Worm (Caenorhabditis elegans) whole organism, midembryonic: Measurements from ENCODE around the gene Y43F8B.23.

Experiments
- T22C8.4 ChIP-seq: fragments of 200-800 bp; sonication (Bioruptor generic); IDR thresholded peaks from 2 replicates; pipeline ENCODE4 v1.3.6; 2022; ENCODE audit warnings: missing genetic modification characterization, missing compliant biosample characterization
- cog-1 ChIP-seq: sonication (generic microtip); optimal IDR thresholded peaks from 2 replicates; lab custom pipeline; 2016; ENCODE audit warnings: missing genetic modification characterization, missing compliant biosample characterization
- flt-1 ChIP-seq: fragments of 200-800 bp; sonication (Bioruptor generic); IDR thresholded peaks from 2 replicates; pipeline ENCODE4 v1.3.6; 2022; ENCODE audit warnings: missing genetic modification characterization, missing compliant biosample characterization
- klf-2 ChIP-seq: fragments of 200-800 bp; sonication (Bioruptor generic); conservative IDR thresholded peaks from 2 replicates; pipeline ENCODE4 v1.3.6; 2022; ENCODE audit warnings: missing genetic modification reagents, missing genetic modification characterization, missing compliant biosample characterization
- med-1 ChIP-seq: sonication (generic microtip); optimal IDR thresholded peaks from 2 replicates; lab custom pipeline; 2017; ENCODE audit warnings: missing genetic modification characterization, mild to moderate bottlenecking, missing compliant biosample characterization, antibody characterized with exemption, missing genetic modification reagents; ENCODE audit not compliant: insufficient read depth
- ref-1 ChIP-seq: fragments of 200-800 bp; sonication (Bioruptor generic); conservative IDR thresholded peaks from 2 replicates; pipeline ENCODE4 v1.3.6; 2022; ENCODE audit warnings: missing genetic modification reagents, missing genetic modification characterization, missing compliant biosample characterization
- tab-1 ChIP-seq: fragments of 200-800 bp; sonication (Bioruptor generic); IDR thresholded peaks from 2 replicates; pipeline ENCODE4 v1.3.6; 2022; ENCODE audit warnings: missing genetic modification characterization, missing compliant biosample characterization
- ztf-23 ChIP-seq: fragments of 200-800 bp; sonication (Bioruptor generic); IDR thresholded peaks from 2 replicates; pipeline ENCODE4 v1.3.6; 2022; ENCODE audit warnings: missing genetic modification reagents, missing genetic modification characterization, missing compliant biosample characterization
- ztf-29 ChIP-seq: fragments of 200-800 bp; sonication (Bioruptor generic); IDR thresholded peaks from 2 replicates; pipeline ENCODE4 v1.3.6; 2022; ENCODE audit warnings: missing genetic modification reagents, missing genetic modification characterization, missing compliant biosample characterization

The Y43F8B.23 gene

DNA sequence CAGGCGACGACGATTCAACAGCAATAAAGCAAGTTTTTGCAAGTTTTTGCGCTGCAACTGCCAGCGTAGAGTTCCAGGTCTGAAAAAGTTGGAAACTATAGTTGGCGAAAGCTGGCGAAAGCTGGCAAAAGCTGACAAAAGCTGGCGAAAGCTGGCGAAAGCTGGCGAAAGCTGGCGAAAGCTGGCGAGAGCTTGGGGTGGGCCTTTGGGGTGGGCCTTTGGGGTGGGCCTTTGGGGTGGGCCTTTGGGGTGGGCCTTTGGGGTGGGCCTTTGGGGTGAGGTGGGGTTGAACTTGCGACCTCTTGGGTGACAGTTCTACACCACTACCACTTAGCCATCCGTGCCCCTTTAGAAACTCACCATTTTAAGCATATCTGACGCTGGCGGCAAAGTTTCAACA is 27.7 kb upstream of the Y43F8B.23 start:
- TF ChIP-seq cog-1 (tag; lab: Kevin White, UChicago) (no peak), ztf-23 (GFP tag; lab: Robert Waterston, UW) (no peak), tab-1 (GFP tag; lab: Robert Waterston, UW) (no peak), flt-1 (GFP tag; lab: Robert Waterston, UW) (no peak), ref-1 (no peak), med-1 (no peak), ztf-29 (no peak), T22C8.4 (GFP tag; lab: Robert Waterston, UW) (no peak), klf-2 (GFP tag; lab: Robert Waterston, UW) (no peak)

DNA sequence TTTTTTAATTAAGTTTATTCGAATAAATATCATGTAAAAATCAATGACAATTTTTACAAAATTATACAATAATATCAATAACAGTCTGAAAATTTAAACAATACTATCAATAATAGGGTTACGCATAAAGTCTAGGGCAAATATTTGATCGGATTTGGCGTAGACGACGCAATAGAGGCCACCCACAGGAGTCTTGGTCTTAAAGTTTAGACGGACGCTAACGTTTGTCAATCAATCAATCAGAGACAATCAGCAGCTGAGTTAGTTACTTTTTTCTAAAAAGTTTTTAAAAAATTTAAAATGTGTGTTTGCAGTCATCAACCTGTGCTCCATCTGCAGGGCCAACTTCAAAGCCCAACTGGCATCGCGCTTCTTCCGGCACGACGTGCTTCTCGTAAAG is 23.9 kb upstream of the Y43F8B.23 start, which contains the start of gene Y43F8B.29:
Y43F8B.29 (plus strand) TSS at position 301 of the 400 bp plus-strand sequence.
- TF ChIP-seq T22C8.4 (GFP tag; lab: Robert Waterston, UW) = no peak
- TF ChIP-seq ref-1 = no peak
- no peak for TF ChIP-seq med-1
- no peak for TF ChIP-seq cog-1 (tag; lab: Kevin White, UChicago)
- TF ChIP-seq flt-1 (GFP tag; lab: Robert Waterston, UW) = no peak
- TF ChIP-seq klf-2 (GFP tag; lab: Robert Waterston, UW) = no peak
- no peak for TF ChIP-seq ztf-23 (GFP tag; lab: Robert Waterston, UW)
- no peak for TF ChIP-seq ztf-29
- TF ChIP-seq tab-1 (GFP tag; lab: Robert Waterston, UW) = no peak

DNA sequence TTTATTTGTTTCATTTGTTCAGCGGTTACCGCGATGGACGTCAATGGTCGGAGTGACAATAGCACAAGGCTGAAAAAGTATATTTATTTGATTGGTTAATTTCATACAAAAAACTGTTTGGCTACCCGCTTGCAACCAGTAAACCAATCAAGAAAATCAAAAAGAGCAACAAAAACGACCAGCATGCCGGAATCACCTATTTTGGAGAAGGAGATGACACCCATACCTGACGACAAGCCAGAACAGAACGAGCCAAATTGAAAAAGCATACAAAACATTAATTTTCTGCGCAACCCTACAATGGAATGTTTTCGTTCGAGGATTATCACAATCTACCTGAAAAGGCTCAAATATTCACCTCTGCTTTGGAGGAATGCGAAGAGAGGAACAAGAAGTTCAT is 23.0 kb upstream of the Y43F8B.23 start, which contains the start of gene Y43F8B.7:
Y43F8B.7 (plus strand) TSS at position 301 of the 400 bp plus-strand sequence.
- TF ChIP-seq ztf-29 (no peak), T22C8.4 (GFP tag; lab: Robert Waterston, UW) (no peak), cog-1 (tag; lab: Kevin White, UChicago) (no peak), klf-2 (GFP tag; lab: Robert Waterston, UW) (no peak), ref-1 (no peak), tab-1 (GFP tag; lab: Robert Waterston, UW) (no peak), flt-1 (GFP tag; lab: Robert Waterston, UW) (no peak), med-1 (no peak), ztf-23 (GFP tag; lab: Robert Waterston, UW) (no peak)

DNA sequence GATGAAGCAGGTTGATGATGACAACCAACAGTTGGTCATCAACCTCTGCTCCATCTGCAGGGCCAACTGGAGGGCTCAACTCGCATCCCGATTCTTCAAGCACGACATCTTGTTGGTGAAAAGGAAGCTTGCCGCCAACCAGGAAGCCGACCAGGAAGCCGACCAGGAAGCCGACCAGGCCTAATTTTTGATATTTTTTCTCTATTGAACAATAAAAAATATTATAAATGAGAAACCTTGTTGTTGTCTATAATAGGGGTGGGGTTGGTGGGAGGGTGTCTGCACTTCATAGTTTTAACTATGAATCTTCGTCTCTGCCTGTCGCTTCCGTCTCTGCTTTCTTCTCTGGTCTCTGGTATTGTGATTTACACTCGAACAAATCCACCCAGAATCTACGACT is 18.2 kb upstream of the Y43F8B.23 start, which contains the start of gene Y43F8B.18:
Y43F8B.18 (plus strand) TSS at position 301 of the 400 bp plus-strand sequence.
- no peak for TF ChIP-seq T22C8.4 (GFP tag; lab: Robert Waterston, UW)
- no peak for TF ChIP-seq ztf-29
- no peak for TF ChIP-seq ref-1
- no peak for TF ChIP-seq flt-1 (GFP tag; lab: Robert Waterston, UW)
- no peak for TF ChIP-seq cog-1 (tag; lab: Kevin White, UChicago)
- no peak for TF ChIP-seq ztf-23 (GFP tag; lab: Robert Waterston, UW)
- TF ChIP-seq med-1 = no peak

DNA sequence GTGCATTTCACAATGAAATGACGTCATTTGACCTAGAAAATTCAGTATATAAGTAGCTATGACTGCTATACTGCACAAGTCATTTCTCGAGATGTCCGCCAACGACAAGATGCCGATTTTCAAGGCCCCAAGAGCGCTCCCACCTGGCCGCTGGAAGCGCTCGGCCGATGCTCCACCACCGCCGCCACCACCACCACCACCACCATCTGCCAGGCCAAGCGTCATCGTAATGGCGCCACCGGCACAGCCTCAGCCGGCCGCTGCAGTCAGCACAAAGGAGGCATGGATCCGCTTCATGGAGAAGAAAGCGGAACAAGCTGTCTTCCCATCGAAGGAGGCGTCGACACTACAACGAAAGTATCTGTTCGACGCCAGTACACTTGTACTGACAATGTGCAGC is 17.8 kb upstream of the Y43F8B.23 start, which contains the start of gene Y43F8B.28:
Y43F8B.28 (plus strand) TSS at position 59 of the 400 bp plus-strand sequence.
- TF ChIP-seq med-1 (no peak), ref-1 (no peak), tab-1 (GFP tag; lab: Robert Waterston, UW) (no peak), cog-1 (tag; lab: Kevin White, UChicago) (no peak), flt-1 (GFP tag; lab: Robert Waterston, UW) (no peak), ztf-29 (no peak), T22C8.4 (GFP tag; lab: Robert Waterston, UW) (no peak), ztf-23 (GFP tag; lab: Robert Waterston, UW) (no peak), klf-2 (GFP tag; lab: Robert Waterston, UW) (no peak)

DNA sequence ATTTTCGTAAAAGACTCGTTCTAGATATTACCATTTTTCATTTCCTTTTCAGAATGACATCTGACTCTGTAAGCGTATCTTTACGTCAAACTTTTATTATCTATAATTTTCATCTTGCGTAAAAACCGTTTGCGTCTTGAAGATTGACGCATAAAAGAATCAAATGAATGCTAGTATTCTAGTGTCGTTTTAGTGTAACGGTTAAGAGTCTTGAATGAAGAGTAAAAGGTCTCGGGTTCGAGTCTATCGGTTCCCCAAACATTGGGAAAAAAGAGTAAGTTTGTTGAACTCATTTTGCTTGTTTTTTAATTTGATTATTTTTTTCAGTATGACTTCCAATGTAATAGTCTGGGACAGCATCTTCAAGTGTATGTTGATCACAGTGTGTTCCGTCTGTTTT is 17.1 kb upstream of the Y43F8B.23 start, which contains the start of gene Y43F8B.17:
Y43F8B.17 (plus strand) TSS at position 215 of the 400 bp plus-strand sequence.
- no peak for TF ChIP-seq ref-1
- TF ChIP-seq klf-2 (GFP tag; lab: Robert Waterston, UW) = no peak
- no peak for TF ChIP-seq ztf-29
- TF ChIP-seq flt-1 (GFP tag; lab: Robert Waterston, UW) = no peak
- TF ChIP-seq T22C8.4 (GFP tag; lab: Robert Waterston, UW) = no peak
- no peak for TF ChIP-seq med-1
- TF ChIP-seq tab-1 (GFP tag; lab: Robert Waterston, UW) = no peak
- no peak for TF ChIP-seq cog-1 (tag; lab: Kevin White, UChicago)
- TF ChIP-seq ztf-23 (GFP tag; lab: Robert Waterston, UW) = no peak

DNA sequence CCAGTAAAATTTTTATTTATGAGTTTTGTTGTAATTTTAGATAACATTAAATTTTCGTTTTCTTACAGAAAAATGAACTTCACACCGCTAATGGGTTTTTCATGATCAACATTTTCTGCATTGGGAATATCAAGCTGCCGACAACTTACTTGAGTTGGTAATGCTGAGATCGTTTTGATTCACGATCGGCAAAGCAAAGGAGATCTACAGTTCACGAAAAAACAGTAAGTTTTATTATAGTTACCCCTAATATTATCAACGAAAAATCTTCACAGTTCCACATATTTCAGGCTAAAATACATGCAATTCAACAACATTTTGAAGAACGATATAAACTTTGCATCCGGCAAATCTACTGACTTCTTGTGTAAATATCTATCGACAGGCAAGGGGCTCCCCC is 15.1 kb upstream of the Y43F8B.23 start, which contains the start of gene Y43F8B.22:
Y43F8B.22 (plus strand) TSS at position 301 of the 400 bp plus-strand sequence.
- TF ChIP-seq tab-1 (GFP tag; lab: Robert Waterston, UW) = no peak
- TF ChIP-seq cog-1 (tag; lab: Kevin White, UChicago) = no peak
- no peak for TF ChIP-seq ref-1
- TF ChIP-seq flt-1 (GFP tag; lab: Robert Waterston, UW) = no peak

DNA sequence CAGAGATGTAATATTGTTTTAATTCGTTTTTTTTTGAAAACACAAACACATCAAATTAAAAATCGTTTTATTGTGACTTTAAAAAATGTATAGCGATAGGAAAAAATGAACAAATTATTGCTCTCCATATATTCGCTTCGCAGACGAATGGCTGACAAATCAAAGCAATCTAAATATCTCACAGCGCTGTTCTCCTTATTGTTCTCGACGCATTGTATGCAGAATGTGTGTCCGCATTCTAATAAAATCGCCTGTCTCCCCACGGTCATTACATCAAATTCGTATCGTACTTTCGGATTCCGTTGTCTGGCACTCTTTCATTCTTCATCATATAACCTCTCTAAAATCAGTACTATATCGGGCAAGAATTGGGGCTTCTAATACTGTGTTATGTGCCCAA is 10.4 kb upstream of the Y43F8B.23 start, which contains the start of gene Y43F8B.9:
Y43F8B.9 (plus strand) TSS at position 301 of the 400 bp plus-strand sequence.
- TF ChIP-seq flt-1 (GFP tag; lab: Robert Waterston, UW) = no peak
- TF ChIP-seq ztf-29 = no peak
- TF ChIP-seq T22C8.4 (GFP tag; lab: Robert Waterston, UW) = no peak
- TF ChIP-seq tab-1 (GFP tag; lab: Robert Waterston, UW) = no peak
- no peak for TF ChIP-seq ztf-23 (GFP tag; lab: Robert Waterston, UW)
- no peak for TF ChIP-seq med-1
- TF ChIP-seq cog-1 (tag; lab: Kevin White, UChicago) = no peak
- TF ChIP-seq klf-2 (GFP tag; lab: Robert Waterston, UW) = no peak
- no peak for TF ChIP-seq ref-1

DNA sequence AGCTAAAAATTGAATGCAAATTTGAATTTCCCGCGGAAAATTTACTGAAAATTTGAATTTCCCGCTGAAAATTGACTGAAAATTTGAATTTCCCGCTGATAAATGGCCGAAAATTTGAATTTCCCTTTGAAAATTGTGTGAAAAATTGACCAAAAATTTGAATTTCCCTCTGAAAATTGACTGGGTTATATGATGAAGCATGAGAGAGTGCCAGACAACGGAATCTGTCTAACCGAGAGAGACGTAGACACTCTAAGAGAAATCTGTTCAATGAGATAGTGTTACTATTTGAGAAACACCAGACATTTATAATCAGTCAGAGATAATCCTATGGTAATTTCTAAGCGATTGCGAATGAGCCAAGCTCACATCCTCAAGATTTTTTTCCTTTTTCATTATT is 9.9 kb upstream of the Y43F8B.23 start:
- TF ChIP-seq tab-1 (GFP tag; lab: Robert Waterston, UW) (no peak), cog-1 (tag; lab: Kevin White, UChicago) (no peak), klf-2 (GFP tag; lab: Robert Waterston, UW) (no peak), med-1 (no peak), ztf-29 (no peak), flt-1 (GFP tag; lab: Robert Waterston, UW) (no peak), ref-1 (no peak), T22C8.4 (GFP tag; lab: Robert Waterston, UW) (no peak), ztf-23 (GFP tag; lab: Robert Waterston, UW) (no peak)
